Fruit fly (Drosophila melanogaster) whole organism, pupa: Measurements from ENCODE around the gene stg.

Experiments used
- CG10348 ChIP-seq: fragments of 200-800 bp; sonication (Bioruptor generic); IDR thresholded peaks from 2 replicates; pipeline ENCODE4 v1.3.6; 2022; ENCODE audit warnings: missing biosample characterization, missing genetic modification characterization
- CG8159 ChIP-seq: fragments of 200-800 bp; sonication (Bioruptor generic); optimal IDR thresholded peaks from 3 replicates; lab custom pipeline; 2018; ENCODE audit warnings: missing biosample characterization, mild to moderate bottlenecking, missing genetic modification characterization, moderate library complexity

- TF ChIP-seq CG10348 (GFP tag; lab: Robert Waterston, UW) (no peak), CG8159 (no peak)
Measured at dm6 chr3R:29217309-29217708, 38.3 kb downstream of the stg start.
